Worm (Caenorhabditis elegans) whole organism, late embryonic: ENCODE results near the gene npr-28.

Experiments
- C08G9.2 ChIP-seq: sonication (generic microtip); optimal IDR thresholded peaks from 2 replicates; lab custom pipeline; 2016; ENCODE audit warnings: mild to moderate bottlenecking, missing genetic modification characterization, moderate library complexity, missing compliant biosample characterization
- C38D4.7 ChIP-seq: fragments of 200-800 bp; sonication (Bioruptor generic); optimal IDR thresholded peaks from 2 replicates; lab custom pipeline; 2018; ENCODE audit warnings: mild to moderate bottlenecking, missing genetic modification characterization, moderate library complexity, missing compliant biosample characterization
- K02D7.2 ChIP-seq: sonication (generic microtip); optimal IDR thresholded peaks from 2 replicates; lab custom pipeline; 2017; ENCODE audit warnings: mild to moderate bottlenecking, missing genetic modification characterization, missing compliant biosample characterization
- K09A11.1 ChIP-seq: sonication (generic microtip); optimal IDR thresholded peaks from 2 replicates; lab custom pipeline; 2017; ENCODE audit warnings: antibody characterized with exemption, mild to moderate bottlenecking, missing genetic modification characterization, missing compliant biosample characterization; ENCODE audit not compliant: insufficient read depth
- T23F11.4 ChIP-seq: fragments of 200-800 bp; sonication (Bioruptor generic); optimal IDR thresholded peaks from 2 replicates; lab custom pipeline; 2018; ENCODE audit warnings: mild to moderate bottlenecking, missing genetic modification characterization, missing compliant biosample characterization
- ahr-1 ChIP-seq: sonication (generic microtip); optimal IDR thresholded peaks from 2 replicates; lab custom pipeline; 2016; ENCODE audit warnings: missing genetic modification characterization, missing compliant biosample characterization
- ama-1 ChIP-seq: fragments of 150-350 bp; optimal IDR thresholded peaks from 2 replicates; lab custom pipeline; 2014
- ceh-14 ChIP-seq: sonication (generic microtip); optimal IDR thresholded peaks from 2 replicates; lab custom pipeline; 2016; ENCODE audit warnings: missing genotype, missing genetic modification characterization, missing compliant biosample characterization
- ceh-2 ChIP-seq: sonication (generic microtip); optimal IDR thresholded peaks from 2 replicates; lab custom pipeline; 2016; ENCODE audit warnings: missing genotype, missing genetic modification characterization, missing compliant biosample characterization
- ceh-22 ChIP-seq: sonication (generic microtip); optimal IDR thresholded peaks from 2 replicates; lab custom pipeline; 2017; ENCODE audit warnings: missing biosample characterization, missing genetic modification characterization
- ceh-24 ChIP-seq: sonication (generic microtip); optimal IDR thresholded peaks from 2 replicates; lab custom pipeline; 2016; ENCODE audit warnings: mild to moderate bottlenecking, missing genetic modification characterization, missing compliant biosample characterization
- ceh-30 ChIP-seq: fragments of 150-350 bp; optimal IDR thresholded peaks from 2 replicates; lab custom pipeline; 2014; ENCODE audit warnings: missing biosample characterization, missing genetic modification characterization
- ceh-34 ChIP-seq: sonication (generic microtip); optimal IDR thresholded peaks from 2 replicates; lab custom pipeline; 2016; ENCODE audit warnings: mild to moderate bottlenecking, missing genetic modification characterization, missing compliant biosample characterization
- ceh-48 ChIP-seq: sonication (generic microtip); optimal IDR thresholded peaks from 2 replicates; lab custom pipeline; 2016; ENCODE audit warnings: missing genetic modification characterization, inconsistent platforms, missing compliant biosample characterization
- ceh-9 ChIP-seq: sonication (generic microtip); optimal IDR thresholded peaks from 2 replicates; lab custom pipeline; 2016; ENCODE audit warnings: mild to moderate bottlenecking, missing genetic modification characterization, inconsistent platforms, missing compliant biosample characterization
- dmd-4 ChIP-seq: sonication (generic microtip); optimal IDR thresholded peaks from 2 replicates; lab custom pipeline; 2016; ENCODE audit warnings: borderline replicate concordance, missing genetic modification characterization, missing compliant biosample characterization
- dve-1 ChIP-seq: sonication (generic microtip); optimal IDR thresholded peaks from 2 replicates; lab custom pipeline; 2017; ENCODE audit warnings: antibody characterized with exemption, mild to moderate bottlenecking, missing genetic modification characterization, missing compliant biosample characterization
- elt-2 ChIP-seq: sonication (generic microtip); optimal IDR thresholded peaks from 2 replicates; lab custom pipeline; 2016; ENCODE audit warnings: missing genetic modification reagents, missing genetic modification characterization, missing compliant biosample characterization
- ets-4 ChIP-seq: sonication (generic microtip); optimal IDR thresholded peaks from 2 replicates; lab custom pipeline; 2016; ENCODE audit warnings: missing genetic modification characterization, missing compliant biosample characterization
- eyg-1 ChIP-seq: sonication (generic microtip); optimal IDR thresholded peaks from 2 replicates; lab custom pipeline; 2016; ENCODE audit warnings: missing genotype, missing genetic modification characterization, missing compliant biosample characterization
- fax-1 ChIP-seq: sonication (generic microtip); optimal IDR thresholded peaks from 2 replicates; lab custom pipeline; 2016; ENCODE audit warnings: missing genotype, missing genetic modification characterization, missing compliant biosample characterization
- fkh-6 ChIP-seq: sonication (generic microtip); optimal IDR thresholded peaks from 2 replicates; lab custom pipeline; 2016; ENCODE audit warnings: missing genetic modification characterization, missing compliant biosample characterization
- hlh-13 ChIP-seq: fragments of 200-800 bp; sonication (Bioruptor generic); optimal IDR thresholded peaks from 2 replicates; lab custom pipeline; 2018; ENCODE audit warnings: mild to moderate bottlenecking, missing genetic modification characterization, missing compliant biosample characterization
- hlh-15 ChIP-seq: sonication (generic microtip); optimal IDR thresholded peaks from 2 replicates; lab custom pipeline; 2016; ENCODE audit warnings: missing genetic modification characterization, missing compliant biosample characterization
- hlh-30 ChIP-seq: sonication (generic microtip); optimal IDR thresholded peaks from 2 replicates; lab custom pipeline; 2017; ENCODE audit warnings: antibody characterized with exemption, missing genetic modification characterization, missing compliant biosample characterization; ENCODE audit not compliant: insufficient read depth
- lin-11 ChIP-seq: fragments of 200-800 bp; sonication (Bioruptor generic); optimal IDR thresholded peaks from 2 replicates; lab custom pipeline; 2018; ENCODE audit warnings: mild to moderate bottlenecking, missing genetic modification characterization, missing compliant biosample characterization
- mec-3 ChIP-seq: sonication (generic microtip); optimal IDR thresholded peaks from 2 replicates; lab custom pipeline; 2016; ENCODE audit warnings: borderline replicate concordance, missing genetic modification characterization, missing compliant biosample characterization
- nfya-1 ChIP-seq: sonication (generic microtip); optimal IDR thresholded peaks from 2 replicates; lab custom pipeline; 2017; ENCODE audit warnings: missing genetic modification characterization, mild to moderate bottlenecking, missing compliant biosample characterization, antibody characterized with exemption, moderate library complexity
- nhr-11 ChIP-seq: fragments of 150-350 bp; optimal IDR thresholded peaks from 2 replicates; lab custom pipeline; 2014; ENCODE audit warnings: missing biosample characterization, missing genetic modification characterization
- nhr-232 ChIP-seq: sonication (generic microtip); optimal IDR thresholded peaks from 2 replicates; lab custom pipeline; 2016; ENCODE audit warnings: missing genetic modification characterization, missing compliant biosample characterization
- npax-4 ChIP-seq: sonication (generic microtip); optimal IDR thresholded peaks from 2 replicates; lab custom pipeline; 2016; ENCODE audit warnings: missing genetic modification characterization, missing compliant biosample characterization
- odd-2 ChIP-seq: sonication (generic microtip); optimal IDR thresholded peaks from 2 replicates; lab custom pipeline; 2017; ENCODE audit warnings: antibody characterized with exemption, mild to moderate bottlenecking, missing genetic modification characterization, missing compliant biosample characterization
- pag-3 ChIP-seq: sonication (generic microtip); optimal IDR thresholded peaks from 2 replicates; lab custom pipeline; 2016; ENCODE audit warnings: missing compliant biosample characterization, missing genetic modification characterization, borderline replicate concordance
- pat-9 ChIP-seq: fragments of 200-800 bp; sonication (Bioruptor generic); optimal IDR thresholded peaks from 2 replicates; lab custom pipeline; 2018; ENCODE audit warnings: mild to moderate bottlenecking, missing genetic modification characterization, moderate library complexity, missing compliant biosample characterization
- pax-1 ChIP-seq: fragments of 150-350 bp; optimal IDR thresholded peaks from 2 replicates; lab custom pipeline; 2014; ENCODE audit warnings: missing biosample characterization, missing genetic modification characterization
- pha-2 ChIP-seq: sonication (generic microtip); optimal IDR thresholded peaks from 2 replicates; lab custom pipeline; 2017; ENCODE audit warnings: mild to moderate bottlenecking, missing genetic modification characterization, missing compliant biosample characterization
- pha-4 ChIP-seq: fragments of 150-350 bp; optimal IDR thresholded peaks from 2 replicates; lab custom pipeline; 2018; ENCODE audit warnings: missing biosample characterization, missing genetic modification reagents, missing genetic modification characterization
- pqm-1 ChIP-seq: sonication (generic microtip); optimal IDR thresholded peaks from 2 replicates; lab custom pipeline; 2016; ENCODE audit warnings: missing genetic modification characterization, missing compliant biosample characterization
- pros-1 ChIP-seq: fragments of 150-350 bp; optimal IDR thresholded peaks from 2 replicates; lab custom pipeline; 2014; ENCODE audit warnings: missing biosample characterization, missing genetic modification reagents, missing genetic modification characterization
- ref-2 ChIP-seq: sonication (generic microtip); optimal IDR thresholded peaks from 2 replicates; lab custom pipeline; 2016; ENCODE audit warnings: missing genetic modification characterization, missing compliant biosample characterization
- rnt-1 ChIP-seq: sonication (generic microtip); optimal IDR thresholded peaks from 2 replicates; lab custom pipeline; 2016; ENCODE audit warnings: missing genetic modification characterization, missing compliant biosample characterization
- sdc-2 ChIP-seq: sonication (generic microtip); optimal IDR thresholded peaks from 2 replicates; lab custom pipeline; 2016; ENCODE audit warnings: missing genotype, missing genetic modification characterization, missing compliant biosample characterization
- sox-4 ChIP-seq: sonication (generic microtip); optimal IDR thresholded peaks from 2 replicates; lab custom pipeline; 2017; ENCODE audit warnings: mild to moderate bottlenecking, missing genetic modification characterization, inconsistent platforms, missing compliant biosample characterization
- syd-9 ChIP-seq: sonication (generic microtip); optimal IDR thresholded peaks from 2 replicates; lab custom pipeline; 2016; ENCODE audit warnings: mild to moderate bottlenecking, missing genetic modification characterization, moderate library complexity, missing compliant biosample characterization
- tbx-7 ChIP-seq: sonication (generic microtip); optimal IDR thresholded peaks from 2 replicates; lab custom pipeline; 2016; ENCODE audit warnings: missing genotype, missing genetic modification characterization, missing compliant biosample characterization
- ttx-3 ChIP-seq: sonication (generic microtip); optimal IDR thresholded peaks from 2 replicates; lab custom pipeline; 2016; ENCODE audit warnings: missing genetic modification reagents, missing genetic modification characterization, missing compliant biosample characterization
- unc-3 ChIP-seq, 2 experiments: fragments of 200-800 bp in 1 of 2; sonication (Bioruptor generic) in 1 of 2; sonication (generic microtip) in 1 of 2; conservative IDR thresholded peaks in 1 of 2; optimal IDR thresholded peaks in 1 of 2; 2 replicates each; pipeline versions ENCODE4 v1.3.6 to Lab custom; 2016 to 2022; ENCODE audit warnings: missing compliant biosample characterization in 2 of 2, missing genetic modification characterization in 2 of 2, missing genetic modification reagents in 1 of 2
- unc-55 ChIP-seq: sonication (generic microtip); optimal IDR thresholded peaks from 2 replicates; lab custom pipeline; 2017; ENCODE audit warnings: missing biosample characterization, missing genetic modification reagents, missing genetic modification characterization
- unc-86 ChIP-seq: sonication (generic microtip); optimal IDR thresholded peaks from 2 replicates; lab custom pipeline; 2016; ENCODE audit warnings: missing genetic modification characterization, missing compliant biosample characterization
- zip-5 ChIP-seq: sonication (generic microtip); optimal IDR thresholded peaks from 2 replicates; lab custom pipeline; 2016; ENCODE audit warnings: missing genetic modification characterization, missing compliant biosample characterization
- ztf-16 ChIP-seq: sonication (generic microtip); optimal IDR thresholded peaks from 2 replicates; lab custom pipeline; 2017; ENCODE audit warnings: missing genetic modification characterization, missing compliant biosample characterization

npr-28 gene

ce11 chrX:8386068-8386851 lies 35.4 kb upstream of the npr-28 start:
- TF ChIP-seq fax-1 (tag; lab: Kevin White, UChicago) = peak; percentile 64
- peak; percentile 34 for TF ChIP-seq ceh-24
- peak; percentile 77 for TF ChIP-seq ttx-3
- TF ChIP-seq pqm-1 (tag; lab: Kevin White, UChicago) = no peak
- TF ChIP-seq ceh-30 = no peak
- TF ChIP-seq unc-3 (GFP tag; conservative IDR thresholded peaks at IDR 0.05; lab: Robert Waterston, UW) = peak; percentile 73
- TF ChIP-seq unc-3 (tag; optimal IDR thresholded peaks at IDR 0.05; lab: Kevin White, UChicago) = peak; percentile 69
- peak; percentile 56 for TF ChIP-seq zip-5 (tag; lab: Kevin White, UChicago)
- TF ChIP-seq ceh-14 (tag; lab: Kevin White, UChicago) = peak; percentile 77
- TF ChIP-seq nhr-11 = no peak
- no peak for TF ChIP-seq ets-4 (tag; lab: Kevin White, UChicago)
- peak; percentile 70 for TF ChIP-seq ref-2
- TF ChIP-seq ahr-1 (tag; lab: Kevin White, UChicago) = peak; percentile 44
- TF ChIP-seq mec-3 (tag; lab: Kevin White, UChicago) = no peak
- peak; percentile 81 for TF ChIP-seq ceh-2
- TF ChIP-seq C08G9.2 (tag; lab: Kevin White, UChicago) = peak; percentile 70
- peak; percentile 22 for TF ChIP-seq hlh-30 (tag; lab: Kevin White, UChicago)
- peak; percentile 33 for TF ChIP-seq K02D7.2 (tag; lab: Kevin White, UChicago)
- peak; percentile 72 for TF ChIP-seq ceh-34
- TF ChIP-seq syd-9 (tag; lab: Kevin White, UChicago) = peak; percentile 77
- peak; percentile 42 for TF ChIP-seq rnt-1
- no peak for TF ChIP-seq tbx-7 (tag; lab: Kevin White, UChicago)
- peak; percentile 53 for TF ChIP-seq K09A11.1
- peak; percentile 86 for TF ChIP-seq elt-2 (tag; lab: Kevin White, UChicago)
- TF ChIP-seq unc-55 (GFP tag; lab: Kevin White, UChicago) = no peak
- TF ChIP-seq ceh-48 = peak; percentile 15
- TF ChIP-seq ztf-16 = peak; percentile 71
- TF ChIP-seq ceh-9 = no peak
- no peak for TF ChIP-seq pha-4
- TF ChIP-seq T23F11.4 (GFP tag; lab: Kevin White, UChicago) = peak; percentile 46
- peak; percentile 53 for TF ChIP-seq eyg-1 (tag; lab: Kevin White, UChicago)
- peak; percentile 4 for TF ChIP-seq hlh-15 (tag; lab: Kevin White, UChicago)
- TF ChIP-seq dmd-4 (tag; lab: Kevin White, UChicago) = no peak
- peak; percentile 44 for TF ChIP-seq ceh-22 (tag; lab: Kevin White, UChicago)
- TF ChIP-seq nhr-232 (tag; lab: Kevin White, UChicago) = peak; percentile 74
- no peak for TF ChIP-seq pax-1 (tag; lab: Kevin White, UChicago)
- peak; percentile 52 for TF ChIP-seq sox-4 (tag; lab: Kevin White, UChicago)
- TF ChIP-seq hlh-13 (GFP tag; lab: Kevin White, UChicago) = peak; percentile 50
- TF ChIP-seq fkh-6 (tag; lab: Kevin White, UChicago) = peak; percentile 30
- no peak for TF ChIP-seq pag-3 (tag; lab: Kevin White, UChicago)
- TF ChIP-seq unc-86 (tag; lab: Kevin White, UChicago) = peak; percentile 67
- TF ChIP-seq odd-2 (tag; lab: Kevin White, UChicago) = no peak
- TF ChIP-seq lin-11 = peak; percentile 67
- peak; percentile 68 for TF ChIP-seq pat-9 (tag; lab: Kevin White, UChicago)
- peak; percentile 25 for TF ChIP-seq npax-4 (tag; lab: Kevin White, UChicago)
- peak; percentile 76 for TF ChIP-seq sdc-2 (tag; lab: Kevin White, UChicago)
- TF ChIP-seq C38D4.7 (GFP tag; lab: Kevin White, UChicago) = peak; percentile 72
- TF ChIP-seq pha-2 (tag; lab: Kevin White, UChicago) = peak; percentile 74
- no peak for TF ChIP-seq pros-1 (tag; lab: Kevin White, UChicago)
- peak; percentile 53 for TF ChIP-seq nfya-1 (tag; lab: Kevin White, UChicago)
- TF ChIP-seq ama-1 (lab: Kevin White, UChicago) = no peak
- TF ChIP-seq dve-1 (tag; lab: Kevin White, UChicago) = peak; percentile 71
